Worm (Caenorhabditis elegans): ENCODE measurements around the gene C31H1.2.

The C31H1.2 gene

ce11 chrIV:5766804-5767203 is 24.3 kb upstream of the C31H1.2 start:
- TF ChIP-seq attf-4 (tag; optimal IDR thresholded peaks at IDR 0.05) (no peak), nhr-77 (tag; optimal IDR thresholded peaks at IDR 0.05) (no peak), madf-9 (GFP tag; conservative IDR thresholded peaks at IDR 0.05) (no peak), lsy-2 (tag; optimal IDR thresholded peaks at IDR 0.05) (no peak), unc-62 (GFP tag; optimal IDR thresholded peaks at IDR 0.05 in 1 of 2) (peak in 1 of 2 experiments; percentile 91), unc-62 (tag; optimal IDR thresholded peaks at IDR 0.05) (no peak), Y48G9A.11 (GFP tag; IDR thresholded peaks at IDR 0.05) (no peak)

ce11 chrIV:5778342-5778741 is 12.8 kb upstream of the C31H1.2 start:
- TF ChIP-seq nhr-41 (GFP tag; IDR thresholded peaks at IDR 0.05): no peak
- TF ChIP-seq lin-39 (tag; optimal IDR thresholded peaks at IDR 0.05): no peak
- TF ChIP-seq mdt-29 (GFP tag; IDR thresholded peaks at IDR 0.05): no peak
- peak; percentile 4 for TF ChIP-seq rbr-2 (tag; optimal IDR thresholded peaks at IDR 0.05)
- TF ChIP-seq madf-9 (GFP tag; conservative IDR thresholded peaks at IDR 0.05): no peak
- no peak for TF ChIP-seq gei-8 (GFP tag; optimal IDR thresholded peaks at IDR 0.05)
- peak; percentile 81 for TF ChIP-seq nhr-48 (tag; optimal IDR thresholded peaks at IDR 0.05)
- TF ChIP-seq snpc-1.2 (GFP tag; IDR thresholded peaks at IDR 0.05): no peak
- peak; percentile 38 for TF ChIP-seq nhr-77 (tag; optimal IDR thresholded peaks at IDR 0.05)
- no peak for TF ChIP-seq fkh-10 (GFP tag; optimal IDR thresholded peaks at IDR 0.05)
- no peak for TF ChIP-seq ZK337.2 (GFP tag; IDR thresholded peaks at IDR 0.05)
- TF ChIP-seq lim-7 (GFP tag; IDR thresholded peaks at IDR 0.05): no peak
- no peak for TF ChIP-seq egl-43 (GFP tag; IDR thresholded peaks at IDR 0.05)
- TF ChIP-seq lin-29 (GFP tag; IDR thresholded peaks at IDR 0.05): no peak
- no peak for TF ChIP-seq F26F4.8 (GFP tag; conservative IDR thresholded peaks at IDR 0.05)
- TF ChIP-seq ctbp-1 (GFP tag; IDR thresholded peaks at IDR 0.05): no peak
- peak; percentile 38 for TF ChIP-seq mxl-3 (GFP tag; optimal IDR thresholded peaks at IDR 0.05)
- TF ChIP-seq lir-3 (tag; optimal IDR thresholded peaks at IDR 0.05): no peak
- TF ChIP-seq nhr-25 (tag; optimal IDR thresholded peaks at IDR 0.05; ENCODE audit: borderline replicate concordance, insufficient read depth): no peak
- TF ChIP-seq Y75B8A.6 (GFP tag; IDR thresholded peaks at IDR 0.05): no peak
- no peak for TF ChIP-seq F37D6.2 (tag; optimal IDR thresholded peaks at IDR 0.05)
- peak in 1 of 2 experiments; percentile 67 for TF ChIP-seq hif-1 (tag; optimal IDR thresholded peaks at IDR 0.05)
- no peak for TF ChIP-seq Y48G9A.11 (GFP tag; IDR thresholded peaks at IDR 0.05)
- TF ChIP-seq nhr-6 (tag; optimal IDR thresholded peaks at IDR 0.05): no peak
- TF ChIP-seq ztf-7 (tag; optimal IDR thresholded peaks at IDR 0.05): peak; percentile 20
- TF ChIP-seq aly-2 (tag; optimal IDR thresholded peaks at IDR 0.05): no peak
- TF ChIP-seq daf-16 (GFP tag; optimal IDR thresholded peaks at IDR 0.05): no peak
- TF ChIP-seq daf-16 (tag; optimal IDR thresholded peaks at IDR 0.05): peak; percentile 47
- no peak for TF ChIP-seq nhr-76 (tag; optimal IDR thresholded peaks at IDR 0.05)
- TF ChIP-seq sdz-12 (GFP tag; optimal IDR thresholded peaks at IDR 0.05): no peak
- no peak for TF ChIP-seq arid-1 (GFP tag; conservative IDR thresholded peaks at IDR 0.05)
- peak; percentile 89 for TF ChIP-seq hlh-11 (tag; optimal IDR thresholded peaks at IDR 0.05)
- TF ChIP-seq cey-2 (tag; optimal IDR thresholded peaks at IDR 0.05; ENCODE audit: borderline replicate concordance, insufficient read depth): no peak
- no peak for TF ChIP-seq pha-4 (GFP tag; IDR thresholded peaks at IDR 0.05)
- no peak for TF ChIP-seq pha-4 (tag; optimal IDR thresholded peaks at IDR 0.05)
- TF ChIP-seq ceh-62 (tag; optimal IDR thresholded peaks at IDR 0.05): no peak
- peak in 1 of 2 experiments; percentile 65 for TF ChIP-seq mdl-1 (tag; optimal IDR thresholded peaks at IDR 0.05)
- TF ChIP-seq nhr-11 (tag; optimal IDR thresholded peaks at IDR 0.05): no peak
- TF ChIP-seq tag-97 (GFP tag; IDR thresholded peaks at IDR 0.05): no peak
- TF ChIP-seq mxl-2 (GFP tag; conservative IDR thresholded peaks at IDR 0.05): no peak
- no peak for TF ChIP-seq zip-2 (tag; optimal IDR thresholded peaks at IDR 0.05)
- TF ChIP-seq ztf-11 (tag; optimal IDR thresholded peaks at IDR 0.05): no peak
- TF ChIP-seq daf-19 (GFP tag; conservative IDR thresholded peaks at IDR 0.05): no peak
- no peak for TF ChIP-seq egl-27 (tag; optimal IDR thresholded peaks at IDR 0.05)
- no peak for TF ChIP-seq nhr-111 (GFP tag; optimal IDR thresholded peaks at IDR 0.05)
- no peak for TF ChIP-seq php-3 (GFP tag; IDR thresholded peaks at IDR 0.05)
